Fruit fly (Drosophila melanogaster): ENCODE data around the gene CG31909.

The CG31909 gene

dm6 chr2L:7219650-7220267, 37.6 kb upstream of the CG31909 start, which contains the start of gene CG13784 (continued):
- TF ChIP-seq HLH54F (GFP tag; optimal IDR thresholded peaks at IDR 0.05) (no peak), CG6854 (GFP tag; optimal IDR thresholded peaks at IDR 0.05) (no peak), CG1529 (GFP tag; optimal IDR thresholded peaks at IDR 0.05) (no peak), CG7928 (GFP tag; optimal IDR thresholded peaks at IDR 0.05) (no peak), CG9932 (GFP tag; IDR thresholded peaks at IDR 0.05) (peak; percentile 55), inv (GFP tag; IDR thresholded peaks at IDR 0.05; ENCODE audit: partially characterized antibody) (peak; percentile 19; the same call in 1 of the 2 replicates), bigmax (GFP tag; optimal IDR thresholded peaks at IDR 0.05) (no peak), CG17328 (GFP tag; IDR thresholded peaks at IDR 0.05) (peak; percentile 21; the same call in 1 of the 2 replicates), tx (GFP tag; optimal IDR thresholded peaks at IDR 0.05) (no peak), Pdp1 (GFP tag; optimal IDR thresholded peaks at IDR 0.05) (peak in 1 of 2 experiments; percentile 66), CG6654 (GFP tag; optimal IDR thresholded peaks at IDR 0.05) (no peak), Side (GFP tag; optimal IDR thresholded peaks at IDR 0.05) (no peak), emc (GFP tag; optimal IDR thresholded peaks at IDR 0.05) (peak; percentile 30), jumu (GFP tag; optimal IDR thresholded peaks at IDR 0.05) (no peak), Sin3A (optimal IDR thresholded peaks at IDR 0.05) (peak; percentile 22), Scr (GFP tag; IDR thresholded peaks at IDR 0.05; ENCODE audit: partially characterized antibody) (peak; percentile 69), esg (GFP tag; conservative IDR thresholded peaks at IDR 0.05) (no peak), Dbx (GFP tag; IDR thresholded peaks at IDR 0.05) (peak; percentile 56; the same call in 2 of the 3 replicates), CG10565 (GFP tag; optimal IDR thresholded peaks at IDR 0.05) (no peak), da (GFP tag; optimal IDR thresholded peaks at IDR 0.05) (no peak), ab (GFP tag; optimal IDR thresholded peaks at IDR 0.05) (no peak), CG17568 (GFP tag; optimal IDR thresholded peaks at IDR 0.05) (no peak), CG3163 (GFP tag; optimal IDR thresholded peaks at IDR 0.05) (no peak), pho (GFP tag; optimal IDR thresholded peaks at IDR 0.05) (peak; percentile 43), sens (GFP tag) (peak; percentile 84), ase (GFP tag; IDR thresholded peaks at IDR 0.05) (peak; percentile 33; the same call in 1 of the 3 replicates), oc (tag; optimal IDR thresholded peaks at IDR 0.05) (peak; percentile 25), ttk (GFP tag; IDR thresholded peaks at IDR 0.05) (no peak), Adf1 (GFP tag; IDR thresholded peaks at IDR 0.05) (no peak), Opbp (GFP tag; IDR thresholded peaks at IDR 0.05; ENCODE audit: partially characterized antibody) (peak; percentile 72), CG34376 (GFP tag; optimal IDR thresholded peaks at IDR 0.05) (peak; percentile 73), CG3838 (GFP tag; optimal IDR thresholded peaks at IDR 0.05) (no peak), CG18764 (GFP tag; optimal IDR thresholded peaks at IDR 0.05) (no peak), CG2889 (GFP tag; IDR thresholded peaks at IDR 0.05) (no peak), pan (optimal IDR thresholded peaks at IDR 0.05) (no peak), pan (GFP tag; optimal IDR thresholded peaks at IDR 0.05 in 1 of 2, IDR thresholded peaks at IDR 0.05 in 1 of 2) (no peak), E2f2 (GFP tag; IDR thresholded peaks at IDR 0.05) (peak; percentile 53), cato (GFP tag; optimal IDR thresholded peaks at IDR 0.05; ENCODE audit: borderline replicate concordance) (no peak), CG14965 (GFP tag; optimal IDR thresholded peaks at IDR 0.05; ENCODE audit: borderline replicate concordance) (no peak), CG4707 (GFP tag; optimal IDR thresholded peaks at IDR 0.05) (peak; percentile 51), CG30403 (GFP tag; optimal IDR thresholded peaks at IDR 0.05) (no peak), Nf-YB (GFP tag; optimal IDR thresholded peaks at IDR 0.05) (no peak), slp2 (GFP tag; optimal IDR thresholded peaks at IDR 0.05) (no peak), C15 (GFP tag; IDR thresholded peaks at IDR 0.05) (no peak), h (optimal IDR thresholded peaks at IDR 0.05) (no peak), CG1602 (GFP tag; optimal IDR thresholded peaks at IDR 0.05) (no peak), HHEX (GFP tag; optimal IDR thresholded peaks at IDR 0.05) (peak; percentile 25), croc (GFP tag; conservative IDR thresholded peaks at IDR 0.05) (no peak), otp (GFP tag; IDR thresholded peaks at IDR 0.05) (no peak; the same call in 2 of the 3 replicates), onecut (GFP tag; IDR thresholded peaks at IDR 0.05) (peak; percentile 11), gcm (GFP tag; optimal IDR thresholded peaks at IDR 0.05) (peak; percentile 31), usp (GFP tag; optimal IDR thresholded peaks at IDR 0.05) (no peak)
